Worm (Caenorhabditis elegans): ENCODE data around the gene pat-2.

Gene pat-2

ce11 chrIII:8865294-8865766 lies 46.6 kb downstream of the pat-2 start (continued):
- TF ChIP-seq attf-5 (GFP tag; optimal IDR thresholded peaks at IDR 0.05) (peak; percentile 72), madf-3 (GFP tag; IDR thresholded peaks at IDR 0.05) (0 out of 2 replicates have a peak, but pooled peaks have one; percentile 28), ZK185.1 (tag; optimal IDR thresholded peaks at IDR 0.05; ENCODE audit: poor library complexity, severe bottlenecking) (peak; percentile 52), F55B11.4 (tag; optimal IDR thresholded peaks at IDR 0.05; ENCODE audit: borderline replicate concordance, insufficient read depth) (no peak), snpc-1.1 (tag; optimal IDR thresholded peaks at IDR 0.05; ENCODE audit: insufficient read depth) (no peak), nhr-179 (tag; optimal IDR thresholded peaks at IDR 0.05) (no peak), T07F8.4 (tag; optimal IDR thresholded peaks at IDR 0.05) (no peak), snpc-3.4 (tag; optimal IDR thresholded peaks at IDR 0.05) (no peak), cebp-1 (GFP tag; IDR thresholded peaks at IDR 0.05) (peak; percentile 62), cebp-1 (tag; optimal IDR thresholded peaks at IDR 0.05) (peak; percentile 84), Y56A3A.18 (GFP tag; IDR thresholded peaks at IDR 0.05) (peak; percentile 62; the same call in 1 of the 2 replicates), hlh-26 (GFP tag; conservative IDR thresholded peaks at IDR 0.05) (no peak), hmg-20 (GFP tag; IDR thresholded peaks at IDR 0.05) (peak; percentile 63; the same call in 1 of the 2 replicates), B0261.1 (tag; optimal IDR thresholded peaks at IDR 0.05) (no peak), Y53F4B.3 (GFP tag; IDR thresholded peaks at IDR 0.05) (no peak), nhr-90 (tag; optimal IDR thresholded peaks at IDR 0.05) (peak; percentile 80), mcd-1 (GFP tag; IDR thresholded peaks at IDR 0.05) (peak; percentile 78), egrh-3 (GFP tag; IDR thresholded peaks at IDR 0.05) (peak; percentile 79), gei-17 (GFP tag; optimal IDR thresholded peaks at IDR 0.05) (peak; percentile 74), akir-1 (GFP tag; optimal IDR thresholded peaks at IDR 0.05) (peak; percentile 41), F23B12.7 (tag; optimal IDR thresholded peaks at IDR 0.05; ENCODE audit: insufficient read depth) (no peak), madf-8 (GFP tag; conservative IDR thresholded peaks at IDR 0.05) (no peak), B0019.2 (GFP tag; conservative IDR thresholded peaks at IDR 0.05) (no peak), sea-2 (GFP tag; IDR thresholded peaks at IDR 0.05) (no peak), dpff-1 (tag; optimal IDR thresholded peaks at IDR 0.05) (no peak), attf-6 (GFP tag; IDR thresholded peaks at IDR 0.05) (no peak), F49E8.2 (tag; optimal IDR thresholded peaks at IDR 0.05; ENCODE audit: insufficient read depth) (peak; percentile 14), mxl-1 (tag; optimal IDR thresholded peaks at IDR 0.05) (no peak), ceh-27 (GFP tag; optimal IDR thresholded peaks at IDR 0.05) (no peak), nfya-2 (GFP tag; IDR thresholded peaks at IDR 0.05) (no peak), lag-1 (GFP tag; IDR thresholded peaks at IDR 0.05) (no peak), madf-6 (GFP tag; IDR thresholded peaks at IDR 0.05) (no peak), nfyb-1 (GFP tag; IDR thresholded peaks at IDR 0.05) (peak; percentile 80), sptf-2 (GFP tag; optimal IDR thresholded peaks at IDR 0.05) (no peak), ekl-4 (GFP tag; IDR thresholded peaks at IDR 0.05) (peak; percentile 67), Y95B8A.8 (GFP tag; IDR thresholded peaks at IDR 0.05) (no peak), Y79H2A.3 (GFP tag; conservative IDR thresholded peaks at IDR 0.05) (no peak), Y67H2A.10 (GFP tag; conservative IDR thresholded peaks at IDR 0.05) (no peak), nhr-80 (tag; optimal IDR thresholded peaks at IDR 0.05) (peak; percentile 98), lsl-1 (GFP tag; optimal IDR thresholded peaks at IDR 0.05) (no peak), K11D2.4 (GFP tag; IDR thresholded peaks at IDR 0.05) (peak; percentile 84), die-1 (tag; optimal IDR thresholded peaks at IDR 0.05) (no peak), cebp-2 (GFP tag; IDR thresholded peaks at IDR 0.05) (peak; percentile 73; the same call in 1 of the 2 replicates), tbx-9 (tag; optimal IDR thresholded peaks at IDR 0.05; ENCODE audit: borderline replicate concordance) (no peak), F37B4.10 (GFP tag; IDR thresholded peaks at IDR 0.05) (0 out of 2 replicates have a peak, but pooled peaks have one; percentile 82), zim-3 (tag; optimal IDR thresholded peaks at IDR 0.05) (peak; percentile 33), chd-7 (tag; optimal IDR thresholded peaks at IDR 0.05) (peak; percentile 82), lir-1 (GFP tag; conservative IDR thresholded peaks at IDR 0.05) (0 out of 2 replicates have a peak, but pooled peaks have one; percentile 19)
